Worm (Caenorhabditis elegans) whole organism, L1 larva: ENCODE results near the gene T26A5.8.

Source experiments
- C16A3.4 ChIP-seq: fragments of 150-350 bp; optimal IDR thresholded peaks from 2 replicates; lab custom pipeline; 2014; ENCODE audit warnings: missing biosample characterization, missing genetic modification characterization
- C34B4.2 ChIP-seq: sonication (generic microtip); optimal IDR thresholded peaks from 2 replicates; lab custom pipeline; 2017; ENCODE audit warnings: mild to moderate bottlenecking, missing genetic modification characterization, missing compliant biosample characterization
- F16B12.6 ChIP-seq: fragments of 150-350 bp; optimal IDR thresholded peaks from 2 replicates; lab custom pipeline; 2014; ENCODE audit warnings: missing biosample characterization, missing genetic modification characterization
- Y116A8C.19 ChIP-seq: sonication (generic microtip); optimal IDR thresholded peaks from 2 replicates; lab custom pipeline; 2016; ENCODE audit warnings: missing compliant biosample characterization, missing genetic modification characterization, borderline replicate concordance
- aha-1 ChIP-seq: fragments of 150-350 bp; optimal IDR thresholded peaks from 2 replicates; lab custom pipeline; 2014; ENCODE audit warnings: missing biosample characterization, missing genetic modification characterization
- aly-2 ChIP-seq: fragments of 150-350 bp; optimal IDR thresholded peaks from 2 replicates; lab custom pipeline; 2014; ENCODE audit warnings: missing biosample characterization, missing genetic modification characterization
- ama-1 ChIP-seq: fragments of 150-350 bp; optimal IDR thresholded peaks from 2 replicates; lab custom pipeline; 2014
- blmp-1 ChIP-seq: fragments of 150-350 bp; optimal IDR thresholded peaks from 2 replicates; lab custom pipeline; 2014; ENCODE audit warnings: missing biosample characterization, missing genetic modification characterization
- ceh-8 ChIP-seq: fragments of 200-800 bp; sonication (Bioruptor generic); optimal IDR thresholded peaks from 2 replicates; lab custom pipeline; 2018; ENCODE audit warnings: mild to moderate bottlenecking, missing genetic modification characterization, moderate library complexity, missing compliant biosample characterization
- ceh-90 ChIP-seq: sonication (generic microtip); optimal IDR thresholded peaks from 2 replicates; lab custom pipeline; 2016; ENCODE audit warnings: missing genetic modification characterization, missing compliant biosample characterization
- dpl-1 ChIP-seq, 3 experiments: fragments of 150-350 bp in 2 of 3; sonication (generic microtip) in 1 of 3; optimal IDR thresholded peaks; 2 replicates each; lab custom pipeline; 2014 to 2017; ENCODE audit warnings: missing biosample characterization in 3 of 3, missing genetic modification characterization in 3 of 3, missing genetic modification reagents in 3 of 3
- dsc-1 ChIP-seq: sonication (generic microtip); optimal IDR thresholded peaks from 2 replicates; lab custom pipeline; 2016; ENCODE audit warnings: mild to moderate bottlenecking, missing genetic modification characterization, missing compliant biosample characterization
- efl-1 ChIP-seq, 4 experiments: fragments of 150-350 bp; optimal IDR thresholded peaks in 3 of 4; peaks in 1 of 4; 1 replicate in 1 of 4; 2 replicates in 3 of 4; lab custom pipeline; 2014; ENCODE audit warnings: missing biosample characterization in 2 of 4, missing genetic modification characterization in 2 of 4, missing genetic modification reagents in 2 of 4
- egl-27 ChIP-seq, 2 experiments: fragments of 150-350 bp in 1 of 2; sonication (generic microtip); optimal IDR thresholded peaks; 3 replicates each; lab custom pipeline; 2017 to 2018; ENCODE audit warnings: missing biosample characterization in 2 of 2, missing genetic modification characterization in 2 of 2, missing genetic modification reagents in 2 of 2
- elt-2 ChIP-seq: sonication (generic microtip); optimal IDR thresholded peaks from 2 replicates; lab custom pipeline; 2016; ENCODE audit warnings: missing genetic modification characterization, mild to moderate bottlenecking, inconsistent platforms, missing compliant biosample characterization, missing genetic modification reagents
- elt-3 ChIP-seq, 6 experiments: fragments of 150-350 bp in 1 of 6; sonication (generic microtip); optimal IDR thresholded peaks; 2 replicates each; lab custom pipeline; 2017 to 2018; ENCODE audit warnings: missing biosample characterization in 6 of 6, missing genetic modification characterization in 6 of 6, inconsistent platforms in 1 of 6
- fos-1 ChIP-seq: fragments of 150-350 bp; optimal IDR thresholded peaks from 2 replicates; lab custom pipeline; 2014; ENCODE audit warnings: missing biosample characterization, missing genetic modification characterization
- grh-1 ChIP-seq: fragments of 200-800 bp; sonication (Bioruptor generic); IDR thresholded peaks from 2 replicates; pipeline ENCODE4 v1.3.6; 2022; ENCODE audit warnings: missing genetic modification reagents, missing genetic modification characterization, missing compliant biosample characterization
- irx-1 ChIP-seq: sonication (generic microtip); optimal IDR thresholded peaks from 2 replicates; lab custom pipeline; 2016; ENCODE audit warnings: missing genetic modification characterization, missing compliant biosample characterization
- jun-1 ChIP-seq: fragments of 150-350 bp; optimal IDR thresholded peaks from 2 replicates; lab custom pipeline; 2014; ENCODE audit warnings: missing biosample characterization, missing genetic modification reagents, missing genetic modification characterization
- lin-14 ChIP-seq: fragments of 200-800 bp; sonication (Bioruptor generic); optimal IDR thresholded peaks from 2 replicates; lab custom pipeline; 2018; ENCODE audit warnings: mild to moderate bottlenecking, missing genetic modification characterization, moderate library complexity, missing compliant biosample characterization
- lin-35 ChIP-seq, 2 experiments: fragments of 150-350 bp; optimal IDR thresholded peaks; 2 replicates each; lab custom pipeline; 2014; ENCODE audit warnings: missing biosample characterization in 2 of 2, missing genetic modification characterization in 2 of 2, missing genetic modification reagents in 2 of 2
- lin-39 ChIP-seq: fragments of 150-350 bp; optimal IDR thresholded peaks from 2 replicates; lab custom pipeline; 2014; ENCODE audit warnings: missing biosample characterization, missing genetic modification reagents, missing genetic modification characterization
- lsy-2 ChIP-seq, 2 experiments: fragments of 150-350 bp; optimal IDR thresholded peaks; 2 replicates each; lab custom pipeline; 2014; ENCODE audit warnings: missing biosample characterization in 2 of 2, missing genetic modification characterization in 2 of 2
- mab-9 ChIP-seq: fragments of 200-800 bp; sonication (Bioruptor generic); IDR thresholded peaks from 2 replicates; pipeline ENCODE4 v1.3.6; 2022; ENCODE audit warnings: missing genetic modification reagents, missing genetic modification characterization, missing compliant biosample characterization
- mdl-1 ChIP-seq, 2 experiments: fragments of 150-350 bp; optimal IDR thresholded peaks; 2 replicates each; lab custom pipeline; 2014 to 2017; ENCODE audit warnings: missing biosample characterization in 2 of 2, missing genetic modification characterization in 2 of 2, inconsistent platforms in 1 of 2
- mep-1 ChIP-seq: fragments of 150-350 bp; optimal IDR thresholded peaks from 2 replicates; lab custom pipeline; 2014; ENCODE audit warnings: missing biosample characterization, missing genetic modification characterization
- nhr-19 ChIP-seq: fragments of 200-800 bp; sonication (Bioruptor generic); conservative IDR thresholded peaks from 2 replicates; pipeline ENCODE4 v1.3.6; 2022; ENCODE audit warnings: missing genetic modification characterization, missing compliant biosample characterization
- nhr-20 ChIP-seq: sonication (generic microtip); optimal IDR thresholded peaks from 2 replicates; lab custom pipeline; 2016; ENCODE audit warnings: mild to moderate bottlenecking, missing genetic modification characterization, missing compliant biosample characterization
- nhr-28 ChIP-seq: fragments of 150-350 bp; optimal IDR thresholded peaks from 2 replicates; lab custom pipeline; 2014; ENCODE audit warnings: missing biosample characterization, missing genetic modification characterization
- nhr-47 ChIP-seq: sonication (generic microtip); optimal IDR thresholded peaks from 2 replicates; lab custom pipeline; 2016; ENCODE audit warnings: mild to moderate bottlenecking, missing genetic modification characterization, moderate library complexity, missing compliant biosample characterization
- nhr-71 ChIP-seq: sonication (generic microtip); optimal IDR thresholded peaks from 2 replicates; lab custom pipeline; 2016; ENCODE audit warnings: mild to moderate bottlenecking, missing genetic modification characterization, moderate library complexity, missing compliant biosample characterization
- nhr-76 ChIP-seq: sonication (generic microtip); optimal IDR thresholded peaks from 2 replicates; lab custom pipeline; 2017; ENCODE audit warnings: missing biosample characterization, missing genetic modification characterization
- nhr-77 ChIP-seq: fragments of 150-350 bp; optimal IDR thresholded peaks from 2 replicates; lab custom pipeline; 2014; ENCODE audit warnings: missing biosample characterization, missing genetic modification characterization
- nhr-85 ChIP-seq: sonication (generic microtip); peaks from one replicate; lab custom pipeline; 2016; ENCODE audit warnings: missing genetic modification characterization, inconsistent platforms, missing compliant biosample characterization
- nhr-90 ChIP-seq: sonication (generic microtip); optimal IDR thresholded peaks from 2 replicates; lab custom pipeline; 2016; ENCODE audit warnings: mild to moderate bottlenecking, missing genetic modification characterization, missing compliant biosample characterization; ENCODE audit not compliant: poor library complexity
- rnt-1 ChIP-seq: sonication (generic microtip); optimal IDR thresholded peaks from 2 replicates; lab custom pipeline; 2016; ENCODE audit warnings: mild to moderate bottlenecking, missing genetic modification characterization, moderate library complexity, missing compliant biosample characterization
- skn-1 ChIP-seq: fragments of 150-350 bp; optimal IDR thresholded peaks from 2 replicates; lab custom pipeline; 2014; ENCODE audit warnings: missing biosample characterization, missing genetic modification characterization
- snu-23 ChIP-seq: sonication (generic microtip); optimal IDR thresholded peaks from 2 replicates; lab custom pipeline; 2016; ENCODE audit warnings: missing genetic modification characterization, missing compliant biosample characterization
- sox-4 ChIP-seq: sonication (generic microtip); optimal IDR thresholded peaks from 2 replicates; lab custom pipeline; 2016; ENCODE audit warnings: missing genetic modification characterization, missing compliant biosample characterization
- tlp-1 ChIP-seq: fragments of 150-350 bp; optimal IDR thresholded peaks from 2 replicates; lab custom pipeline; 2014; ENCODE audit warnings: missing biosample characterization, missing genetic modification characterization
- unc-130 ChIP-seq: fragments of 150-350 bp; optimal IDR thresholded peaks from 2 replicates; lab custom pipeline; 2017; ENCODE audit warnings: missing biosample characterization, missing genetic modification characterization, inconsistent platforms
- vab-15 ChIP-seq: sonication (generic microtip); optimal IDR thresholded peaks from 2 replicates; lab custom pipeline; 2017; ENCODE audit warnings: missing genotype, mild to moderate bottlenecking, missing genetic modification characterization, missing compliant biosample characterization
- xbp-1 ChIP-seq: sonication (generic microtip); optimal IDR thresholded peaks from 2 replicates; lab custom pipeline; 2016; ENCODE audit warnings: missing genetic modification characterization, missing compliant biosample characterization
- zip-4 ChIP-seq: fragments of 200-800 bp; sonication (Bioruptor generic); optimal IDR thresholded peaks from 2 replicates; lab custom pipeline; 2018; ENCODE audit warnings: mild to moderate bottlenecking, missing genetic modification characterization, moderate library complexity, missing compliant biosample characterization
- ztf-11 ChIP-seq, 2 experiments: sonication (generic microtip); optimal IDR thresholded peaks; 2 replicates each; lab custom pipeline; 2016 to 2017; ENCODE audit warnings: missing genetic modification characterization in 2 of 2, missing biosample characterization in 1 of 2, missing compliant biosample characterization in 1 of 2
- ztf-4 ChIP-seq: fragments of 150-350 bp; optimal IDR thresholded peaks from 2 replicates; lab custom pipeline; 2014; ENCODE audit warnings: missing biosample characterization, missing genetic modification characterization

T26A5.8 gene

ce11 chrIII:6447521-6447920, 15.1 kb downstream of the T26A5.8 start (continued):
- peak; percentile 63 for TF ChIP-seq elt-2
- peak; percentile 55 for TF ChIP-seq nhr-19 (GFP tag; lab: Robert Waterston, UW)
- peak; percentile 78 for TF ChIP-seq nhr-85 (tag; lab: Kevin White, UChicago)
- TF ChIP-seq lsy-2 (tag; optimal IDR thresholded peaks at IDR 0.05; lab: Kevin White, UChicago): peak in 1 of 2 experiments; percentile 32
- TF ChIP-seq vab-15 (tag; lab: Kevin White, UChicago): no peak
- TF ChIP-seq snu-23 (GFP tag; lab: Kevin White, UChicago): peak; percentile 68
- no peak for TF ChIP-seq skn-1 (tag; lab: Kevin White, UChicago)
- peak; percentile 62 for TF ChIP-seq ztf-4 (tag; lab: Kevin White, UChicago)

- TF ChIP-seq nhr-28 (tag; lab: Kevin White, UChicago) (no peak), vab-15 (tag; lab: Kevin White, UChicago) (no peak), ceh-8 (GFP tag; lab: Kevin White, UChicago) (no peak)
Observed at ce11 chrIII:6446807-6447206, 15.8 kb downstream of the T26A5.8 start, which contains the start of gene let-721. Gene let-721 (minus strand): TSS chrIII:6446907.

DNA sequence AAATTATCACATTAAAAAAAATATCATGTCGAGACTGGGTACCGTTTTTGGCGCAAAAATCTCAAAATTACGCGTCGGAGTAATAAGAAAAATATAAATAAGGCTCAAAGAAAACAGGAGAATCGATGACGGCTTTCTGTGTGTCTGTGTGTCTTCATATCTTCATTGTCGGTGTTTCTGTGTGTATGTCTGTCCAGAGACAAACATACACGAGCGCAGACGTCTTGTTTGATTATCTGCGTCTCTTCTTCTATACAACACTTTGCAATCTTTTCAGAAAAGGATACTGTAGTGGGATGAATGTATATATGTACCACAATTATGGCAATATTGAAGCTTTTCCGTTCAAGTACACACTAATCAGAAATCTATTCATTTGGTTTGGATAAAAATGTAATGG, 18.3 kb downstream of the T26A5.8 start, which contains the start of gene C05D11.13:
TSS of gene C05D11.13 (minus strand) at position 252 of the 400 bp plus-strand sequence.
- TF ChIP-seq aly-2 (tag; lab: Kevin White, UChicago) (no peak), lin-14 (peak; percentile 62), sox-4 (tag; lab: Kevin White, UChicago) (no peak), Y116A8C.19 (no peak), unc-130 (tag; lab: Kevin White, UChicago) (peak; percentile 68), mep-1 (peak; percentile 78), aha-1 (tag; lab: Kevin White, UChicago) (no peak), ztf-4 (tag; lab: Kevin White, UChicago) (no peak), grh-1 (GFP tag; lab: Robert Waterston, UW) (no peak), irx-1 (peak; percentile 17), nhr-47 (no peak), zip-4 (GFP tag; lab: Kevin White, UChicago) (no peak), lin-35 (GFP tag; optimal IDR thresholded peaks at IDR 0.05; lab: Kevin White, UChicago) (peak; percentile 24 to 54), nhr-90 (tag; lab: Kevin White, UChicago) (no peak), nhr-71 (tag; lab: Kevin White, UChicago) (peak; percentile 50), C16A3.4 (tag; lab: Kevin White, UChicago) (peak; percentile 34), nhr-28 (tag; lab: Kevin White, UChicago) (no peak), dsc-1 (tag; lab: Kevin White, UChicago) (no peak), elt-3 (tag; optimal IDR thresholded peaks at IDR 0.05; lab: Kevin White, UChicago) (peak in 1 of 6 experiments; percentile 16), xbp-1 (tag; lab: Kevin White, UChicago) (peak; percentile 9), ztf-11 (tag; optimal IDR thresholded peaks at IDR 0.05; lab: Kevin White, UChicago) (no peak), blmp-1 (peak; percentile 53), mab-9 (GFP tag; lab: Robert Waterston, UW) (no peak), nhr-76 (tag; lab: Kevin White, UChicago) (no peak), efl-1 (optimal IDR thresholded peaks at IDR 0.05; lab: Kevin White, UChicago) (peak; percentile 25 to 52), efl-1 (GFP tag; optimal IDR thresholded peaks at IDR 0.05 in 1 of 2; lab: Kevin White, UChicago) (peak; percentile 11 to 13), ceh-8 (GFP tag; lab: Kevin White, UChicago) (no peak), ama-1 (lab: Kevin White, UChicago) (peak; percentile 65), C34B4.2 (no peak), jun-1 (tag; lab: Kevin White, UChicago) (peak; percentile 8), ceh-90 (tag; lab: Kevin White, UChicago) (no peak), nhr-20 (tag; lab: Kevin White, UChicago) (peak; percentile 34), tlp-1 (tag; lab: Kevin White, UChicago) (no peak), rnt-1 (peak; percentile 26), lsy-2 (tag; optimal IDR thresholded peaks at IDR 0.05; lab: Kevin White, UChicago) (peak; percentile 49 to 87), nhr-77 (tag; lab: Kevin White, UChicago) (no peak), elt-2 (no peak), F16B12.6 (peak; percentile 11), nhr-85 (tag; lab: Kevin White, UChicago) (peak; percentile 11), nhr-19 (GFP tag; lab: Robert Waterston, UW) (0 out of 2 replicates have a peak, but pooled peaks have one; percentile 3), mdl-1 (tag; optimal IDR thresholded peaks at IDR 0.05; lab: Kevin White, UChicago) (peak in 1 of 2 experiments; percentile 23), lin-39 (tag; lab: Kevin White, UChicago) (no peak), dpl-1 (GFP tag; optimal IDR thresholded peaks at IDR 0.05; lab: Kevin White, UChicago) (peak in 2 of 3 experiments; percentile 9 to 47), egl-27 (tag; optimal IDR thresholded peaks at IDR 0.05; lab: Kevin White, UChicago) (no peak), fos-1 (no peak)
